Worm (Caenorhabditis elegans): ENCODE results near the gene ugt-64.

DNA sequence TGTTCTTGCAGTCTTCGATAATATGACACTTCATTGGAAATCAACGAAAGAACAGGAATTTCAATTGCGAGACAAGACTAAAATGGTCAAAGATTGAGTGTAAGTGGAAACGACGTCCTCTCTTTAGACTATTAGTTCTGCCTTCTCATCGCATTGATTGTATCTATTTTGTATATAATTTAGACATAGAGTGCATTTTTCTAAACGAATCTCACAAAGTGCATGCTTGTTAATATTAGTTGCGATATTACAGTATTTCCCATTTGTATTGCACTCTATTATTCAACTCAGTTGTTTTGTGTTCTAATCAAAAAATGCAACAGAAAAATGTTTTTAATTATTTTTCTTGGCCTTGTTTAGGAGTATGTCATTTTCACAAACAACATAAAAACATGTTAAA lies 32.2 kb upstream of the ugt-64 start, which contains the start of gene nhr-93:
- no peak for TF ChIP-seq W03F9.2 (tag; optimal IDR thresholded peaks at IDR 0.05)
- no peak for TF ChIP-seq him-1 (tag; optimal IDR thresholded peaks at IDR 0.05)

Measured in whole organism, L4/young adult.